Worm (Caenorhabditis elegans) whole organism, young adult: Measurements from ENCODE around the gene rars-1.

ENCODE experiments used
- B0336.3 ChIP-seq: fragments of 200-800 bp; sonication (Bioruptor generic); IDR thresholded peaks from 2 replicates; pipeline ENCODE4 v1.3.6; 2022; ENCODE audit warnings: missing genetic modification characterization, missing compliant biosample characterization
- D2030.7 ChIP-seq: fragments of 200-800 bp; sonication (Bioruptor generic); IDR thresholded peaks from 2 replicates; pipeline ENCODE4 v1.3.6; 2022; ENCODE audit warnings: missing genetic modification reagents, missing genetic modification characterization, missing compliant biosample characterization
- F23B12.7 ChIP-seq: sonication (generic microtip); optimal IDR thresholded peaks from 2 replicates; lab custom pipeline; 2017; ENCODE audit warnings: missing genetic modification characterization, mild to moderate bottlenecking, missing compliant biosample characterization, antibody characterized with exemption, moderate library complexity; ENCODE audit not compliant: insufficient read depth
- F37B4.10 ChIP-seq: fragments of 200-800 bp; sonication (Bioruptor generic); IDR thresholded peaks from 2 replicates; pipeline ENCODE4 v1.3.6; 2022; ENCODE audit warnings: missing genetic modification characterization, missing compliant biosample characterization
- F49E8.2 ChIP-seq: sonication (generic microtip); optimal IDR thresholded peaks from 3 replicates; lab custom pipeline; 2017; ENCODE audit warnings: missing genetic modification characterization, mild to moderate bottlenecking, missing compliant biosample characterization, antibody characterized with exemption, moderate library complexity; ENCODE audit not compliant: insufficient read depth
- K11D2.4 ChIP-seq: fragments of 200-800 bp; sonication (Bioruptor generic); IDR thresholded peaks from 2 replicates; pipeline ENCODE4 v1.3.6; 2022; ENCODE audit warnings: missing genetic modification reagents, missing genetic modification characterization, missing compliant biosample characterization
- T07F8.4 ChIP-seq: sonication (generic microtip); optimal IDR thresholded peaks from 2 replicates; lab custom pipeline; 2016; ENCODE audit warnings: mild to moderate bottlenecking, missing genetic modification characterization, moderate library complexity, missing compliant biosample characterization
- Y79H2A.3 ChIP-seq: fragments of 200-800 bp; sonication (Bioruptor generic); conservative IDR thresholded peaks from 2 replicates; pipeline ENCODE4 v1.3.6; 2022; ENCODE audit warnings: missing genetic modification reagents, missing genetic modification characterization, missing compliant biosample characterization
- ZK185.1 ChIP-seq: sonication (generic microtip); optimal IDR thresholded peaks from 2 replicates; lab custom pipeline; 2016; ENCODE audit warnings: mild to moderate bottlenecking, missing genetic modification characterization, missing compliant biosample characterization; ENCODE audit not compliant: poor library complexity, severe bottlenecking
- ama-1 ChIP-seq, 3 experiments: fragments of 150-350 bp in 1 of 3; sonication (generic microtip) in 2 of 3; optimal IDR thresholded peaks; 2 replicates each; lab custom pipeline; 2014 to 2018; ENCODE audit warnings: missing biosample characterization in 2 of 3, missing genetic modification characterization in 2 of 3, missing genetic modification reagents in 2 of 3
- aptf-3 ChIP-seq: fragments of 200-800 bp; sonication (Bioruptor generic); IDR thresholded peaks from 2 replicates; pipeline ENCODE4 v1.3.6; 2022; ENCODE audit warnings: missing genetic modification characterization, missing compliant biosample characterization
- bed-2 ChIP-seq: fragments of 200-800 bp; sonication (Bioruptor generic); IDR thresholded peaks from 2 replicates; pipeline ENCODE4 v1.3.6; 2022; ENCODE audit warnings: missing genetic modification reagents, missing genetic modification characterization, missing compliant biosample characterization
- cebp-1 ChIP-seq, 2 experiments: fragments of 200-800 bp in 1 of 2; sonication (Bioruptor generic) in 1 of 2; sonication (generic microtip) in 1 of 2; IDR thresholded peaks in 1 of 2; optimal IDR thresholded peaks in 1 of 2; 2 replicates each; pipeline versions ENCODE4 v1.3.6 to Lab custom; 2017 to 2022; ENCODE audit warnings: missing compliant biosample characterization in 2 of 2, missing genetic modification characterization in 2 of 2, mild to moderate bottlenecking in 1 of 2, missing genetic modification reagents in 1 of 2, moderate library complexity in 1 of 2
- cebp-2 ChIP-seq: fragments of 200-800 bp; sonication (Bioruptor generic); IDR thresholded peaks from 2 replicates; pipeline ENCODE4 v1.3.6; 2022; ENCODE audit warnings: missing genetic modification characterization, missing compliant biosample characterization
- ceh-79 ChIP-seq: sonication (generic microtip); optimal IDR thresholded peaks from 2 replicates; lab custom pipeline; 2017; ENCODE audit warnings: mild to moderate bottlenecking, missing genetic modification characterization, missing compliant biosample characterization
- ceh-91 ChIP-seq: fragments of 200-800 bp; sonication (Bioruptor generic); IDR thresholded peaks from 2 replicates; pipeline ENCODE4 v1.3.6; 2022; ENCODE audit warnings: missing genetic modification reagents, missing genetic modification characterization, missing compliant biosample characterization
- dox-1 ChIP-seq: fragments of 200-800 bp; sonication (Bioruptor generic); IDR thresholded peaks from 2 replicates; pipeline ENCODE4 v1.3.6; 2022; ENCODE audit warnings: missing genetic modification reagents, missing genetic modification characterization, missing compliant biosample characterization
- efl-1 ChIP-seq: fragments of 150-350 bp; optimal IDR thresholded peaks from 2 replicates; lab custom pipeline; 2014; ENCODE audit warnings: missing biosample characterization, missing genetic modification reagents, missing genetic modification characterization
- egl-44 ChIP-seq: fragments of 200-800 bp; sonication (Bioruptor generic); IDR thresholded peaks from 2 replicates; pipeline ENCODE4 v1.3.6; 2022; ENCODE audit warnings: missing genetic modification reagents, missing genetic modification characterization, missing compliant biosample characterization
- him-1 ChIP-seq: sonication (generic microtip); optimal IDR thresholded peaks from 2 replicates; lab custom pipeline; 2016; ENCODE audit warnings: missing genotype, missing genetic modification reagents, missing genetic modification characterization, missing compliant biosample characterization
- hmg-1.2 ChIP-seq: fragments of 200-800 bp; sonication (Bioruptor generic); IDR thresholded peaks from 2 replicates; pipeline ENCODE4 v1.3.6; 2022; ENCODE audit warnings: missing genetic modification reagents, missing genetic modification characterization, missing compliant biosample characterization
- hrde-1 ChIP-seq: sonication (generic microtip); optimal IDR thresholded peaks from 2 replicates; lab custom pipeline; 2016; ENCODE audit warnings: missing genetic modification characterization, mild to moderate bottlenecking, missing compliant biosample characterization, moderate library complexity, missing genotype, missing genetic modification reagents, borderline replicate concordance
- let-526 ChIP-seq: fragments of 200-800 bp; sonication (Bioruptor generic); IDR thresholded peaks from 2 replicates; pipeline ENCODE4 v1.3.6; 2022; ENCODE audit warnings: missing genetic modification reagents, missing genetic modification characterization, missing compliant biosample characterization
- lin-35 ChIP-seq, 3 experiments: fragments of 150-350 bp in 2 of 3; sonication (generic microtip) in 1 of 3; optimal IDR thresholded peaks; 2 replicates each; lab custom pipeline; 2014 to 2018; ENCODE audit warnings: missing biosample characterization in 3 of 3, missing genetic modification characterization in 3 of 3, missing genetic modification reagents in 3 of 3
- lin-40 ChIP-seq: sonication (generic microtip); optimal IDR thresholded peaks from 2 replicates; lab custom pipeline; 2016; ENCODE audit warnings: missing genetic modification characterization, mild to moderate bottlenecking, missing compliant biosample characterization, missing genotype, missing genetic modification reagents
- lin-54 ChIP-seq: fragments of 200-800 bp; sonication (Bioruptor generic); optimal IDR thresholded peaks from 2 replicates; lab custom pipeline; 2018; ENCODE audit warnings: mild to moderate bottlenecking, missing genetic modification characterization, missing compliant biosample characterization
- lsl-1 ChIP-seq: fragments of 200-800 bp; sonication (Bioruptor generic); optimal IDR thresholded peaks from 2 replicates; lab custom pipeline; 2018; ENCODE audit warnings: mild to moderate bottlenecking, missing genetic modification characterization, moderate library complexity, missing compliant biosample characterization
- madf-8 ChIP-seq: fragments of 200-800 bp; sonication (Bioruptor generic); conservative IDR thresholded peaks from 2 replicates; pipeline ENCODE4 v1.3.6; 2022; ENCODE audit warnings: missing genetic modification reagents, missing genetic modification characterization, missing compliant biosample characterization
- mcd-1 ChIP-seq: fragments of 200-800 bp; sonication (Bioruptor generic); IDR thresholded peaks from 2 replicates; pipeline ENCODE4 v1.3.6; 2022; ENCODE audit warnings: missing genetic modification reagents, missing genetic modification characterization, missing compliant biosample characterization
- mes-4 ChIP-seq: sonication (generic microtip); optimal IDR thresholded peaks from 2 replicates; lab custom pipeline; 2016; ENCODE audit warnings: missing genotype, missing genetic modification characterization, missing compliant biosample characterization
- mxl-1 ChIP-seq: sonication (generic microtip); optimal IDR thresholded peaks from 2 replicates; lab custom pipeline; 2016; ENCODE audit warnings: missing genetic modification characterization, missing compliant biosample characterization
- nfya-1 ChIP-seq: sonication (generic microtip); optimal IDR thresholded peaks from 2 replicates; lab custom pipeline; 2017; ENCODE audit warnings: antibody characterized with exemption, missing compliant biosample characterization, missing genetic modification characterization, borderline replicate concordance; ENCODE audit not compliant: insufficient read depth
- nhr-27 ChIP-seq: fragments of 200-800 bp; sonication (Bioruptor generic); optimal IDR thresholded peaks from 2 replicates; lab custom pipeline; 2018; ENCODE audit warnings: mild to moderate bottlenecking, missing genetic modification characterization, moderate library complexity, missing compliant biosample characterization
- nhr-90 ChIP-seq: sonication (generic microtip); optimal IDR thresholded peaks from 2 replicates; lab custom pipeline; 2016; ENCODE audit warnings: missing genotype, mild to moderate bottlenecking, missing genetic modification characterization, missing compliant biosample characterization
- pbrm-1 ChIP-seq: fragments of 200-800 bp; sonication (Bioruptor generic); IDR thresholded peaks from 2 replicates; pipeline ENCODE4 v1.3.6; 2022; ENCODE audit warnings: missing genetic modification reagents, missing genetic modification characterization, missing compliant biosample characterization
- rcor-1 ChIP-seq: fragments of 200-800 bp; sonication (Bioruptor generic); IDR thresholded peaks from 2 replicates; pipeline ENCODE4 v1.3.6; 2022; ENCODE audit warnings: missing genetic modification reagents, missing genetic modification characterization, missing compliant biosample characterization
- rpc-1 ChIP-seq, 2 experiments: fragments of 150-350 bp in 1 of 2; sonication (generic microtip) in 1 of 2; optimal IDR thresholded peaks; 2 replicates each; lab custom pipeline; 2014 to 2018; ENCODE audit warnings: missing biosample characterization in 1 of 2, missing genetic modification characterization in 1 of 2, missing genetic modification reagents in 1 of 2, missing genotype in 1 of 2
- snpc-1.3 ChIP-seq: sonication (generic microtip); optimal IDR thresholded peaks from 2 replicates; lab custom pipeline; 2017; ENCODE audit warnings: missing genetic modification characterization, mild to moderate bottlenecking, missing compliant biosample characterization, antibody characterized with exemption, moderate library complexity, missing genotype, missing genetic modification reagents; ENCODE audit not compliant: insufficient read depth
- sptf-2 ChIP-seq: fragments of 200-800 bp; sonication (Bioruptor generic); optimal IDR thresholded peaks from 2 replicates; lab custom pipeline; 2018; ENCODE audit warnings: mild to moderate bottlenecking, missing genetic modification characterization, missing compliant biosample characterization
- zim-3 ChIP-seq: sonication (generic microtip); optimal IDR thresholded peaks from 2 replicates; lab custom pipeline; 2017; ENCODE audit warnings: mild to moderate bottlenecking, missing genetic modification characterization, moderate library complexity, missing compliant biosample characterization
- ztf-18 ChIP-seq: sonication (generic microtip); optimal IDR thresholded peaks from 2 replicates; lab custom pipeline; 2016; ENCODE audit warnings: missing genotype, mild to moderate bottlenecking, missing genetic modification characterization, missing compliant biosample characterization
- ztf-22 ChIP-seq: fragments of 200-800 bp; sonication (Bioruptor generic); optimal IDR thresholded peaks from 2 replicates; lab custom pipeline; 2018; ENCODE audit warnings: mild to moderate bottlenecking, missing genetic modification characterization, moderate library complexity, missing compliant biosample characterization

Gene rars-1

ce11 chrIII:4917960-4918712, 1.2 kb upstream of the rars-1 start, which contains the start of gene rpb-8 (continued):
- TF ChIP-seq mcd-1 (GFP tag; lab: Robert Waterston, UW): 0 out of 2 replicates have a peak, but pooled peaks have one; percentile 30
- TF ChIP-seq F23B12.7: peak; percentile 52

- TF ChIP-seq cebp-2 (GFP tag; lab: Robert Waterston, UW) (no peak), madf-8 (GFP tag; lab: Robert Waterston, UW) (no peak), sptf-2 (no peak), hrde-1 (peak; percentile 19), bed-2 (GFP tag; lab: Robert Waterston, UW) (no peak), lin-54 (GFP tag; lab: Kevin White, UChicago) (no peak), K11D2.4 (GFP tag; lab: Robert Waterston, UW) (no peak)
Measured at ce11 chrIII:4913736-4914135, 3.2 kb downstream of the rars-1 start.

- TF ChIP-seq him-1 (tag; lab: Kevin White, UChicago) (peak; percentile 44), ZK185.1 (peak; percentile 76), D2030.7 (GFP tag; lab: Robert Waterston, UW) (peak; percentile 26; the same call in 1 of the 2 replicates), aptf-3 (no peak), egl-44 (GFP tag; lab: Robert Waterston, UW) (no peak), Y79H2A.3 (GFP tag; lab: Robert Waterston, UW) (no peak), F49E8.2 (tag; lab: Kevin White, UChicago) (no peak), rcor-1 (GFP tag; lab: Robert Waterston, UW) (0 out of 2 replicates have a peak, but pooled peaks have one; percentile 15), T07F8.4 (tag; lab: Kevin White, UChicago) (no peak), cebp-1 (GFP tag; IDR thresholded peaks at IDR 0.05; lab: Robert Waterston, UW) (no peak), cebp-1 (tag; optimal IDR thresholded peaks at IDR 0.05; lab: Kevin White, UChicago) (peak; percentile 24), F37B4.10 (no peak), ztf-22 (GFP tag; lab: Kevin White, UChicago) (no peak), B0336.3 (no peak), ceh-79 (no peak), ceh-91 (no peak), let-526 (GFP tag; lab: Robert Waterston, UW) (no peak), rpc-1 (optimal IDR thresholded peaks at IDR 0.05; lab: Kevin White, UChicago) (no peak), rpc-1 (tag; optimal IDR thresholded peaks at IDR 0.05; lab: Kevin White, UChicago) (no peak), lin-35 (GFP tag; optimal IDR thresholded peaks at IDR 0.05; lab: Kevin White, UChicago) (peak in 1 of 3 experiments; percentile 63), dox-1 (GFP tag; lab: Robert Waterston, UW) (peak; percentile 54; the same call in 1 of the 2 replicates), nhr-90 (no peak), hmg-1.2 (no peak), lsl-1 (peak; percentile 34), efl-1 (GFP tag; lab: Kevin White, UChicago) (no peak), pbrm-1 (no peak), mes-4 (tag; lab: Kevin White, UChicago) (no peak), zim-3 (no peak), snpc-1.3 (tag; lab: Kevin White, UChicago) (no peak), mxl-1 (tag; lab: Kevin White, UChicago) (no peak), lin-40 (tag; lab: Kevin White, UChicago) (peak; percentile 5), nfya-1 (tag; lab: Kevin White, UChicago) (no peak), nhr-27 (tag; lab: Kevin White, UChicago) (no peak), ztf-18 (peak; percentile 8), ama-1 (optimal IDR thresholded peaks at IDR 0.05; lab: Kevin White, UChicago) (no peak), ama-1 (GFP tag; optimal IDR thresholded peaks at IDR 0.05; lab: Kevin White, UChicago) (no peak)
Measured at ce11 chrIII:4912317-4912716, 4.7 kb downstream of the rars-1 start, which contains the start of the genes F26F4.9 and cee-1. TSS of gene F26F4.9 (minus strand) at chrIII:4912521. TSS of gene cee-1 (plus strand) at chrIII:4912699.
